Fruit fly (Drosophila melanogaster) whole organism, wandering third instar larva: Measurements from ENCODE around the gene CG4174.

Experiments
- Abd-B ChIP-seq: fragments of >200 bp; optimal IDR thresholded peaks from 2 replicates; lab custom pipeline; 2017; ENCODE audit warnings: missing biosample characterization, missing genetic modification characterization
- CG32264 ChIP-seq: fragments of 200-800 bp; sonication (Bioruptor generic); optimal IDR thresholded peaks from 2 replicates; lab custom pipeline; 2016; ENCODE audit warnings: missing biosample characterization, missing genetic modification characterization
- Dif ChIP-seq: fragments of 200-275, 200-300 bp; sonication (Bioruptor generic); optimal IDR thresholded peaks from 2 replicates; lab custom pipeline; 2018; ENCODE audit warnings: missing biosample characterization, missing genetic modification characterization; ENCODE audit not compliant: partially characterized antibody
- HLH106 ChIP-seq: fragments of 200-800 bp; optimal IDR thresholded peaks from 3 replicates; lab custom pipeline; 2019; ENCODE audit warnings: missing biosample characterization, mild to moderate bottlenecking, missing genetic modification characterization, moderate library complexity
- Hnf4 ChIP-seq: fragments of 200-800 bp; sonication (Bioruptor generic); optimal IDR thresholded peaks from 2 replicates; lab custom pipeline; 2016; ENCODE audit warnings: missing biosample characterization, mild to moderate bottlenecking, missing genetic modification characterization
- Hr78 ChIP-seq: fragments of >200 bp; optimal IDR thresholded peaks from 2 replicates; lab custom pipeline; 2017; ENCODE audit warnings: missing biosample characterization, missing genetic modification characterization
- Jra ChIP-seq: sonication (Bioruptor generic); optimal IDR thresholded peaks from 2 replicates; lab custom pipeline; 2016; ENCODE audit warnings: missing biosample characterization, missing genetic modification characterization
- Myc ChIP-seq: fragments of >200 bp; optimal IDR thresholded peaks from 2 replicates; lab custom pipeline; 2017
- N ChIP-seq: fragments of >200 bp; optimal IDR thresholded peaks from 2 replicates; lab custom pipeline; 2018; ENCODE audit warnings: missing biosample characterization, missing external identifiers, missing genetic modification characterization
- OdsH ChIP-seq: fragments of 200-800 bp; sonication (Bioruptor generic); optimal IDR thresholded peaks from 2 replicates; lab custom pipeline; 2016; ENCODE audit warnings: missing biosample characterization, mild to moderate bottlenecking, missing genetic modification characterization
- Rel ChIP-seq, 2 experiments: fragments of 200-800 bp; sonication (Bioruptor generic) in 1 of 2; optimal IDR thresholded peaks; 2 replicates in 1 of 2; 3 replicates in 1 of 2; lab custom pipeline; 2016 to 2019; ENCODE audit warnings: mild to moderate bottlenecking in 2 of 2, missing biosample characterization in 2 of 2, missing genetic modification characterization in 2 of 2, moderate library complexity in 1 of 2
- Sp1 ChIP-seq: fragments of 200-800 bp; sonication (Bioruptor generic); optimal IDR thresholded peaks from 3 replicates; lab custom pipeline; 2019; ENCODE audit warnings: missing biosample characterization, mild to moderate bottlenecking, missing genetic modification characterization, moderate library complexity
- Vsx2 ChIP-seq: fragments of 200-300, 225-300 bp; sonication (Bioruptor generic); optimal IDR thresholded peaks from 2 replicates; lab custom pipeline; 2018; ENCODE audit warnings: missing biosample characterization, missing genetic modification characterization; ENCODE audit not compliant: partially characterized antibody
- br ChIP-seq: fragments of 200-800 bp; sonication (Bioruptor generic); optimal IDR thresholded peaks from 2 replicates; lab custom pipeline; 2016; ENCODE audit warnings: missing biosample characterization, missing genetic modification characterization
- dl ChIP-seq, 2 experiments: fragments of 175-275, 200-275 bp in 1 of 2; fragments of 200-275 bp in 1 of 2; sonication (Bioruptor generic); optimal IDR thresholded peaks; lab custom pipeline; 2018; ENCODE audit warnings: mild to moderate bottlenecking in 2 of 2, missing biosample characterization in 2 of 2, missing genetic modification characterization in 2 of 2, moderate library complexity in 2 of 2; ENCODE audit not compliant: partially characterized antibody in 2 of 2, insufficient read depth in 1 of 2
- dmrt93B ChIP-seq: fragments of 200-800 bp; sonication (Bioruptor generic); optimal IDR thresholded peaks from 2 replicates; lab custom pipeline; 2018; ENCODE audit warnings: missing biosample characterization, mild to moderate bottlenecking, missing genetic modification characterization
- dsf ChIP-seq: sonication (Bioruptor generic); optimal IDR thresholded peaks from 2 replicates; lab custom pipeline; 2016; ENCODE audit warnings: missing biosample characterization, missing genetic modification characterization, borderline replicate concordance
- foxo ChIP-seq, 2 experiments: fragments of 200-800 bp; sonication (Bioruptor generic); optimal IDR thresholded peaks; 2 replicates in 1 of 2; 3 replicates in 1 of 2; lab custom pipeline; 2016 to 2017; ENCODE audit warnings: missing biosample characterization in 2 of 2, missing genetic modification characterization in 2 of 2
- fru ChIP-seq: fragments of 200-800 bp; sonication (Bioruptor generic); optimal IDR thresholded peaks from 3 replicates; lab custom pipeline; 2016; ENCODE audit warnings: missing biosample characterization, mild to moderate bottlenecking, missing genetic modification characterization
- h ChIP-seq: fragments of 200-800 bp; sonication (Bioruptor generic); optimal IDR thresholded peaks from 3 replicates; lab custom pipeline; 2016; ENCODE audit warnings: missing biosample characterization, mild to moderate bottlenecking, missing genetic modification characterization
- jim ChIP-seq: fragments of 175-275, 200-325 bp; sonication (Bioruptor generic); optimal IDR thresholded peaks from 2 replicates; lab custom pipeline; 2016; ENCODE audit warnings: missing biosample characterization, mild to moderate bottlenecking, missing genetic modification characterization
- lola ChIP-seq: fragments of >200 bp; optimal IDR thresholded peaks from 2 replicates; lab custom pipeline; 2017; ENCODE audit warnings: missing biosample characterization, missing genetic modification characterization
- pan ChIP-seq: fragments of >200 bp; optimal IDR thresholded peaks from 2 replicates; lab custom pipeline; 2017
- psq ChIP-seq: fragments of 200-800 bp; sonication (Bioruptor generic); optimal IDR thresholded peaks from 3 replicates; lab custom pipeline; 2017; ENCODE audit warnings: missing biosample characterization, mild to moderate bottlenecking, missing genetic modification characterization, moderate library complexity
- rgr ChIP-seq: fragments of 200-800 bp; sonication (Bioruptor generic); optimal IDR thresholded peaks from 3 replicates; lab custom pipeline; 2016; ENCODE audit warnings: missing biosample characterization, mild to moderate bottlenecking, missing genetic modification characterization
- sage ChIP-seq: fragments of 200-800 bp; sonication (Bioruptor generic); optimal IDR thresholded peaks from 2 replicates; lab custom pipeline; 2016; ENCODE audit warnings: missing biosample characterization, mild to moderate bottlenecking, missing genetic modification characterization
- sv ChIP-seq: fragments of 200-800 bp; sonication (Bioruptor generic); optimal IDR thresholded peaks from 3 replicates; lab custom pipeline; 2016; ENCODE audit warnings: missing biosample characterization, missing genetic modification characterization
- tai ChIP-seq: sonication (Bioruptor generic); optimal IDR thresholded peaks from 2 replicates; lab custom pipeline; 2016; ENCODE audit warnings: missing biosample characterization, missing genetic modification characterization
- usp ChIP-seq: fragments of >200 bp; optimal IDR thresholded peaks from 2 replicates; lab custom pipeline; 2017; ENCODE audit warnings: missing biosample characterization, missing genetic modification characterization
- woc ChIP-seq: sonication (Bioruptor generic); optimal IDR thresholded peaks from 2 replicates; lab custom pipeline; 2016; ENCODE audit warnings: missing biosample characterization, mild to moderate bottlenecking, missing genetic modification characterization

CG4174 gene

DNA sequence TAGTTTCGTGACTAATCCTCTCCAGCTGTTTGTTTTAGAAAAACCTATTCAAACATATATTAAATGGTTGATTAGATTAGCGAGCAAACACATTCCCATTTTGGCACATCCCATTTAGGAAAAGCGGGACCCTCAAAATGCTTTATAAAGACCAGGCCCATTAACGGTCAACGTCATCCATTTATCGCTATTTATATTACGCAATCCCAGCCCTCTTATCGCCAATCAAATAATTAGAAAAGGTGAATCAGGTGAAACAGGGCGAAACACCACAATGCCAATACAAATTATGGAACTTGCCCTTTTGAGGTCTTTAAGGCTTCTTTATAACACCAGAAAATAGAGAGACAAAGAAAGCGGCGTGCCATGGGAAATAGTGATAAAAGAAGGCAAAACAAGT is 20.3 kb upstream of the CG4174 start:
- no peak for TF ChIP-seq rgr (GFP tag; lab: Kevin White, UChicago)
- no peak for TF ChIP-seq sage (GFP tag; lab: Kevin White, UChicago)
- TF ChIP-seq woc (GFP tag; lab: Kevin White, UChicago), result no peak
- no peak for TF ChIP-seq Rel (GFP tag; optimal IDR thresholded peaks at IDR 0.05; lab: Kevin White, UChicago)
- TF ChIP-seq Rel (tag; optimal IDR thresholded peaks at IDR 0.05; lab: Kevin White, UChicago), result no peak
- no peak for TF ChIP-seq h (GFP tag; lab: Kevin White, UChicago)
- no peak for TF ChIP-seq jim (GFP tag; lab: Kevin White, UChicago)
- TF ChIP-seq Hnf4, result no peak
- TF ChIP-seq N (GFP tag; lab: Kevin White, UChicago), result no peak
- TF ChIP-seq Dif, result no peak
- TF ChIP-seq dl (GFP tag; optimal IDR thresholded peaks at IDR 0.05; lab: Kevin White, UChicago; ENCODE audit: insufficient read depth in 1 of 2, partially characterized antibody in 2 of 2), result no peak
- no peak for TF ChIP-seq CG32264 (GFP tag; lab: Kevin White, UChicago)
- TF ChIP-seq foxo (GFP tag; optimal IDR thresholded peaks at IDR 0.05; lab: Kevin White, UChicago), result no peak
- no peak for TF ChIP-seq HLH106
- no peak for TF ChIP-seq tai (GFP tag; lab: Kevin White, UChicago)
- no peak for TF ChIP-seq OdsH (GFP tag; lab: Kevin White, UChicago)
- TF ChIP-seq sv (GFP tag; lab: Kevin White, UChicago), result no peak

dm6 chr3L:18637348-18637747 is 19.6 kb upstream of the CG4174 start:
- TF ChIP-seq Abd-B (GFP tag; lab: Kevin White, UChicago), result no peak
- TF ChIP-seq rgr (GFP tag; lab: Kevin White, UChicago), result no peak
- no peak for TF ChIP-seq Hr78 (GFP tag; lab: Kevin White, UChicago)
- no peak for TF ChIP-seq h (GFP tag; lab: Kevin White, UChicago)
- no peak for TF ChIP-seq woc (GFP tag; lab: Kevin White, UChicago)
- no peak for TF ChIP-seq N (GFP tag; lab: Kevin White, UChicago)
- no peak for TF ChIP-seq Dif
- TF ChIP-seq dmrt93B, result no peak
- no peak for TF ChIP-seq dl (GFP tag; optimal IDR thresholded peaks at IDR 0.05; lab: Kevin White, UChicago; ENCODE audit: insufficient read depth in 1 of 2, partially characterized antibody in 2 of 2)
- no peak for TF ChIP-seq br

DNA sequence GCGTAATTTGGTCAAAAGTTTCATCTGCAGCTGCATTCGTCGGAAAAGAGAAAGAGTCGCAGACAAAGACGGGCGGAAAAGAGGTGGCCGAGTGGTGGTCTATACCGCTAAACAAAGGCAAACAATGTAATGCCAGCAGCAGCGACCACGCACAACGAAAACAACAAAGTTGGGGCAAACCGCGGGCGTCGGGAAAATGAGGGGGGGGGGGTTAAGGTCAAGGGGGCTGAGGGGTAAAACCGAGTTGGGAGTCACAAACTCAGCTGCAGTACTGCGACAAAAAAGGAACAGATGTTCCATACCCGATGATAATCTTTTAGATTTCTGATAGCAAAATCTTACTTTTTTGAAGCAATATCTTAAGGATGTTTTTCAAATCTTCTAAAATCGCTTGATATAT is 19.0 kb upstream of the CG4174 start:
- no peak for TF ChIP-seq sage (GFP tag; lab: Kevin White, UChicago)
- no peak for TF ChIP-seq Hr78 (GFP tag; lab: Kevin White, UChicago)
- TF ChIP-seq Jra (GFP tag; lab: Kevin White, UChicago), result no peak
- TF ChIP-seq Sp1 (GFP tag; lab: Kevin White, UChicago), result no peak
- no peak for TF ChIP-seq psq (GFP tag; lab: Kevin White, UChicago)
- TF ChIP-seq br, result no peak
- TF ChIP-seq woc (GFP tag; lab: Kevin White, UChicago), result no peak
- TF ChIP-seq usp (GFP tag; lab: Kevin White, UChicago), result no peak
- no peak for TF ChIP-seq lola (GFP tag; lab: Kevin White, UChicago)
- TF ChIP-seq CG32264 (GFP tag; lab: Kevin White, UChicago), result no peak
- no peak for TF ChIP-seq Hnf4
- TF ChIP-seq Myc (lab: Kevin White, UChicago), result no peak
- TF ChIP-seq sv (GFP tag; lab: Kevin White, UChicago), result no peak

DNA sequence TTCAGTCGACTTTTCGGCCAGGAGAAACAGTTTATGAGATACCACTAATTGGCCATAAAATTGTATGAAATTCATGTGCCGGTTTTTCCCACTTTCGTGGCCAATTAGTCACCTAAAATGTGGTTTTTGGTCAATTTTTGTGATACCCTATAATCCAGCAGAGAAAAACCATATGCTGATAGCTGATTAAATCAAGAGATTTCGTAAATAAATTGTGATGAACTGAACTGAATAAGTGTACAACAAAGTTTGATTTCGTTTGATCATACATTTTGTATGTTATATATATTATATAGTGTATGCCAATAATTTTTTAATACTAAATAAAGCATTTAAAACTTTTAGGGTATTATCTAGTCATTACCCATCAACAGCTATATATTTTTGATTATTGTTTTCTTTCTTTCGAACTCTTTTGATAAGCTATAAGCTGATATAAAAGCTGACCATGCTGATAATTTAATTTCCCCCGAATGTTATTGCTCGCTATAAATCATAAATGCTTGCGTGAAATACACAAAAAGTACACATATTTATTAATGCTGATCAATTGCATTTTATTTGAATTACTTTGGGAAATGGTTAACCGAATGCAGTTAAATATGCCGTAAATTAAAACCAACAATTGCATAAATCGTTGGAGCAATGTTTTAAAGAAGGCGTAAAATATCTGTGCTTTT is 17.2 kb upstream of the CG4174 start:
- TF ChIP-seq foxo (GFP tag; optimal IDR thresholded peaks at IDR 0.05; lab: Kevin White, UChicago), result peak in 1 of 2 experiments; percentile 2
- TF ChIP-seq rgr (GFP tag; lab: Kevin White, UChicago), result peak; percentile 3
- no peak for TF ChIP-seq Rel (GFP tag; optimal IDR thresholded peaks at IDR 0.05; lab: Kevin White, UChicago)
- peak; percentile 91 for TF ChIP-seq Rel (tag; optimal IDR thresholded peaks at IDR 0.05; lab: Kevin White, UChicago)
- peak; percentile 9 for TF ChIP-seq psq (GFP tag; lab: Kevin White, UChicago)
- TF ChIP-seq tai (GFP tag; lab: Kevin White, UChicago), result no peak
- TF ChIP-seq OdsH (GFP tag; lab: Kevin White, UChicago), result peak; percentile 11
- TF ChIP-seq dl (GFP tag; optimal IDR thresholded peaks at IDR 0.05; lab: Kevin White, UChicago; ENCODE audit: insufficient read depth in 1 of 2, partially characterized antibody in 2 of 2), result peak in 1 of 2 experiments; percentile 50
- TF ChIP-seq dsf, result no peak
- peak; percentile 28 for TF ChIP-seq pan (lab: Kevin White, UChicago)
- no peak for TF ChIP-seq sage (GFP tag; lab: Kevin White, UChicago)
- peak; percentile 0 for TF ChIP-seq h (GFP tag; lab: Kevin White, UChicago)
- peak; percentile 13 for TF ChIP-seq Sp1 (GFP tag; lab: Kevin White, UChicago)

dm6 chr3L:18633084-18633483 is 15.3 kb upstream of the CG4174 start:
- TF ChIP-seq CG32264 (GFP tag; lab: Kevin White, UChicago) (no peak), tai (GFP tag; lab: Kevin White, UChicago) (no peak), fru (GFP tag; lab: Kevin White, UChicago) (no peak), Rel (GFP tag; optimal IDR thresholded peaks at IDR 0.05; lab: Kevin White, UChicago) (no peak), Rel (tag; optimal IDR thresholded peaks at IDR 0.05; lab: Kevin White, UChicago) (peak; percentile 55), Vsx2 (GFP tag; lab: Kevin White, UChicago) (peak; percentile 17)
